Fruit fly (Drosophila melanogaster) whole organism, embryonic: Measurements from ENCODE around the gene CG10907.
A peak's percentile ranks its signal among the peaks of the same experiment; 100 is the strongest.

ENCODE experiments used
- CG10366 ChIP-seq: fragments of 200-800 bp; sonication (Bioruptor generic); IDR thresholded peaks from 2 replicates; pipeline ENCODE4 v1.3.6; 2022; ENCODE audit warnings: missing biosample characterization, missing genetic modification characterization
- CG10543 ChIP-seq: fragments of 200-800 bp; sonication (Bioruptor generic); optimal IDR thresholded peaks from 3 replicates; lab custom pipeline; 2017; ENCODE audit warnings: missing biosample characterization, mild to moderate bottlenecking, missing genetic modification characterization, moderate library complexity
- CG10565 ChIP-seq: fragments of 200-800 bp; sonication (Bioruptor generic); optimal IDR thresholded peaks from 3 replicates; lab custom pipeline; 2016; ENCODE audit warnings: missing biosample characterization, mild to moderate bottlenecking, missing genetic modification characterization
- CG14014 ChIP-seq: fragments of 200-800 bp; sonication (Bioruptor generic); IDR thresholded peaks from 2 replicates; pipeline ENCODE4 v1.3.6; 2022; ENCODE audit warnings: missing biosample characterization, missing genetic modification characterization
- CG14710 ChIP-seq: fragments of 200-800 bp; sonication (Bioruptor generic); optimal IDR thresholded peaks from 3 replicates; lab custom pipeline; 2019; ENCODE audit warnings: missing biosample characterization, mild to moderate bottlenecking, missing genetic modification characterization, moderate library complexity
- CG15011 ChIP-seq: fragments of 200-800 bp; sonication (Bioruptor generic); optimal IDR thresholded peaks from 3 replicates; lab custom pipeline; 2018; ENCODE audit warnings: missing biosample characterization, mild to moderate bottlenecking, missing genetic modification characterization
- CG15073 ChIP-seq: fragments of 200-800 bp; sonication (Bioruptor generic); optimal IDR thresholded peaks from 2 replicates; lab custom pipeline; 2016; ENCODE audit warnings: missing biosample characterization, missing genetic modification characterization
- CG1529 ChIP-seq: fragments of 200-800 bp; sonication (Bioruptor generic); optimal IDR thresholded peaks from 3 replicates; lab custom pipeline; 2018; ENCODE audit warnings: missing biosample characterization, missing genetic modification characterization
- CG15479 ChIP-seq: fragments of 200-800 bp; sonication (Bioruptor generic); optimal IDR thresholded peaks from 3 replicates; lab custom pipeline; 2019; ENCODE audit warnings: missing biosample characterization, mild to moderate bottlenecking, missing genetic modification characterization, moderate library complexity
- CG1602 ChIP-seq: fragments of 200-800 bp; sonication (Bioruptor generic); optimal IDR thresholded peaks from 3 replicates; lab custom pipeline; 2016; ENCODE audit warnings: missing biosample characterization, missing genetic modification characterization
- CG17359 ChIP-seq: fragments of 200-800 bp; sonication (Bioruptor generic); optimal IDR thresholded peaks from 3 replicates; lab custom pipeline; 2018; ENCODE audit warnings: missing biosample characterization, mild to moderate bottlenecking, missing genetic modification characterization, moderate library complexity
- CG17568 ChIP-seq: fragments of 200-800 bp; sonication (Bioruptor generic); optimal IDR thresholded peaks from 2 replicates; lab custom pipeline; 2018; ENCODE audit warnings: missing biosample characterization, mild to moderate bottlenecking, missing genetic modification characterization, moderate library complexity
- CG18011 ChIP-seq: fragments of 200-800 bp; sonication (Bioruptor generic); optimal IDR thresholded peaks from 2 replicates; lab custom pipeline; 2017; ENCODE audit warnings: missing biosample characterization, missing genetic modification characterization, mild to moderate bottlenecking, moderate library complexity, missing genotype
- CG1832 ChIP-seq: fragments of 200-800 bp; sonication (Bioruptor generic); optimal IDR thresholded peaks from 2 replicates; lab custom pipeline; 2017; ENCODE audit warnings: missing biosample characterization, mild to moderate bottlenecking, missing genetic modification characterization, inconsistent platforms
- CG31224 ChIP-seq: fragments of 200-800 bp; sonication (Bioruptor generic); IDR thresholded peaks from 2 replicates; pipeline ENCODE4 v1.3.6; 2022; ENCODE audit warnings: missing biosample characterization, missing genetic modification characterization
- CG31388 ChIP-seq: fragments of 200-800 bp; sonication (Bioruptor generic); optimal IDR thresholded peaks from 2 replicates; lab custom pipeline; 2016; ENCODE audit warnings: missing biosample characterization, missing genetic modification characterization
- CG34422 ChIP-seq: fragments of 200-800 bp; sonication (Bioruptor generic); IDR thresholded peaks from 3 replicates; pipeline ENCODE4 v1.3.6; 2022; ENCODE audit warnings: missing biosample characterization, missing genetic modification characterization
- CG4820 ChIP-seq: fragments of 200-800 bp; sonication (Bioruptor generic); optimal IDR thresholded peaks from 3 replicates; lab custom pipeline; 2016; ENCODE audit warnings: missing biosample characterization, missing genetic modification characterization
- CG6654 ChIP-seq: fragments of 200-800 bp; sonication (Bioruptor generic); optimal IDR thresholded peaks from 2 replicates; lab custom pipeline; 2017; ENCODE audit warnings: missing biosample characterization, mild to moderate bottlenecking, missing genetic modification characterization
- CG8290 ChIP-seq, 3 experiments: fragments of 200-800 bp; sonication (Bioruptor generic); optimal IDR thresholded peaks; 2 replicates each; lab custom pipeline; 2016 to 2019; ENCODE audit warnings: missing biosample characterization in 3 of 3, missing genetic modification characterization in 3 of 3, mild to moderate bottlenecking in 2 of 3, moderate library complexity in 1 of 3
- CG9437 ChIP-seq: fragments of 200-800 bp; sonication (Bioruptor generic); optimal IDR thresholded peaks from 2 replicates; lab custom pipeline; 2018; ENCODE audit warnings: missing biosample characterization, mild to moderate bottlenecking, missing genetic modification characterization
- CG9727 ChIP-seq: fragments of 200-800 bp; sonication (Bioruptor generic); optimal IDR thresholded peaks from 3 replicates; lab custom pipeline; 2017; ENCODE audit warnings: missing biosample characterization, mild to moderate bottlenecking, missing genetic modification characterization
- CG9797 ChIP-seq: fragments of 200-800 bp; sonication (Bioruptor generic); optimal IDR thresholded peaks from 3 replicates; lab custom pipeline; 2018; ENCODE audit warnings: missing biosample characterization, mild to moderate bottlenecking, missing genetic modification characterization
- D ChIP-seq, 2 experiments: fragments of 200-800 bp in 1 of 2; fragments of >200 bp in 1 of 2; sonication (Bioruptor generic) in 1 of 2; optimal IDR thresholded peaks; 2 replicates in 1 of 2; 3 replicates in 1 of 2; lab custom pipeline; 2017; ENCODE audit warnings: mild to moderate bottlenecking in 1 of 2, missing biosample characterization in 1 of 2, missing genetic modification characterization in 1 of 2, missing genetic modification reagents in 1 of 2
- Dek ChIP-seq: fragments of 200-800 bp; sonication (Bioruptor generic); optimal IDR thresholded peaks from 3 replicates; lab custom pipeline; 2019; ENCODE audit warnings: missing biosample characterization, mild to moderate bottlenecking, missing genetic modification characterization, moderate library complexity
- HmgD ChIP-seq: fragments of 200-800 bp; sonication (Bioruptor generic); optimal IDR thresholded peaks from 3 replicates; lab custom pipeline; 2016; ENCODE audit warnings: missing biosample characterization, missing genetic modification characterization
- Hmr ChIP-seq: fragments of 200-800 bp; sonication (Bioruptor generic); optimal IDR thresholded peaks from 3 replicates; lab custom pipeline; 2017; ENCODE audit warnings: mild to moderate bottlenecking, missing biosample characterization, missing genetic modification reagents, missing genetic modification characterization
- MBD-R2 ChIP-seq: fragments of 200-800 bp; sonication (Bioruptor generic); IDR thresholded peaks from 2 replicates; pipeline ENCODE4 v1.3.6; 2022; ENCODE audit warnings: missing biosample characterization, missing genetic modification characterization
- Optix ChIP-seq: fragments of 200-800 bp; sonication (Bioruptor generic); IDR thresholded peaks from 3 replicates; pipeline ENCODE4 v1.3.6; 2022; ENCODE audit warnings: missing biosample characterization, missing genetic modification characterization
- Sry-δ ChIP-seq: fragments of 200-800 bp; sonication (Bioruptor generic); optimal IDR thresholded peaks from 2 replicates; lab custom pipeline; 2016; ENCODE audit warnings: missing biosample characterization, missing genetic modification characterization
- Xrp1 ChIP-seq: fragments of 200-800 bp; sonication (Bioruptor generic); IDR thresholded peaks from 2 replicates; pipeline ENCODE4 v1.3.6; 2022; ENCODE audit warnings: missing biosample characterization, missing genetic modification characterization
- ac ChIP-seq: fragments of 200-800 bp; sonication (Bioruptor generic); optimal IDR thresholded peaks from 3 replicates; lab custom pipeline; 2017; ENCODE audit warnings: missing biosample characterization, mild to moderate bottlenecking, missing genetic modification characterization
- bigmax ChIP-seq: fragments of 200-800 bp; sonication (Bioruptor generic); optimal IDR thresholded peaks from 2 replicates; lab custom pipeline; 2018; ENCODE audit warnings: missing biosample characterization, mild to moderate bottlenecking, missing genetic modification characterization
- chif ChIP-seq, 2 experiments: fragments of 200-800 bp; sonication (Bioruptor generic); optimal IDR thresholded peaks; 3 replicates each; lab custom pipeline; 2016; ENCODE audit warnings: missing biosample characterization in 2 of 2, missing genetic modification characterization in 2 of 2
- dmrt99B ChIP-seq: fragments of 200-800 bp; sonication (Bioruptor generic); optimal IDR thresholded peaks from 2 replicates; lab custom pipeline; 2018; ENCODE audit warnings: missing biosample characterization, mild to moderate bottlenecking, missing genetic modification characterization, moderate library complexity
- fd96Cb ChIP-seq: fragments of 200-800 bp; sonication (Bioruptor generic); optimal IDR thresholded peaks from 2 replicates; lab custom pipeline; 2018; ENCODE audit warnings: missing biosample characterization, mild to moderate bottlenecking, missing genetic modification characterization, moderate library complexity
- fru ChIP-seq: fragments of >200 bp; optimal IDR thresholded peaks from 2 replicates; lab custom pipeline; 2017
- gro ChIP-seq: fragments of 200-800 bp; sonication (Bioruptor generic); optimal IDR thresholded peaks from 2 replicates; lab custom pipeline; 2016; ENCODE audit warnings: missing biosample characterization, missing genetic modification characterization
- hb ChIP-seq: fragments of 200-800 bp; sonication (Bioruptor generic); IDR thresholded peaks from 3 replicates; pipeline ENCODE4 v1.3.6; 2022; ENCODE audit warnings: missing biosample characterization, missing genetic modification characterization; ENCODE audit not compliant: partially characterized antibody
- insv ChIP-seq, 2 experiments: fragments of 200-800 bp; sonication (Bioruptor generic); optimal IDR thresholded peaks; 3 replicates each; lab custom pipeline; 2016 to 2018; ENCODE audit warnings: missing biosample characterization in 2 of 2, missing genetic modification characterization in 2 of 2
- mld ChIP-seq: fragments of 200-800 bp; sonication (Bioruptor generic); IDR thresholded peaks from 3 replicates; pipeline ENCODE4 v1.3.6; 2022; ENCODE audit warnings: missing biosample characterization, missing genetic modification characterization; ENCODE audit not compliant: partially characterized antibody
- nerfin-2 ChIP-seq: fragments of 200-800 bp; sonication (Bioruptor generic); IDR thresholded peaks from 2 replicates; pipeline ENCODE4 v1.3.6; 2022; ENCODE audit warnings: missing biosample characterization, missing genetic modification characterization; ENCODE audit not compliant: partially characterized antibody
- pho ChIP-seq: fragments of 200-800 bp; sonication (Bioruptor generic); optimal IDR thresholded peaks from 2 replicates; lab custom pipeline; 2016; ENCODE audit warnings: missing biosample characterization, missing genetic modification characterization
- phol ChIP-seq: fragments of 200-800 bp; sonication (Bioruptor generic); optimal IDR thresholded peaks from 3 replicates; lab custom pipeline; 2018; ENCODE audit warnings: missing biosample characterization, mild to moderate bottlenecking, missing genetic modification characterization, moderate library complexity
- ranshi ChIP-seq: fragments of 200-800 bp; sonication (Bioruptor generic); IDR thresholded peaks from 2 replicates; pipeline ENCODE4 v1.3.6; 2022; ENCODE audit warnings: missing biosample characterization, missing genetic modification characterization
- run ChIP-seq: fragments of 200-800 bp; sonication (Bioruptor generic); optimal IDR thresholded peaks from 3 replicates; lab custom pipeline; 2018; ENCODE audit warnings: missing biosample characterization, mild to moderate bottlenecking, missing genetic modification characterization
- sens ChIP-seq: fragments of 200-800 bp; sonication (Bioruptor generic); peaks from one replicate; lab custom pipeline; 2016; ENCODE audit warnings: missing biosample characterization, missing genetic modification characterization
- sim ChIP-seq: fragments of 200-800 bp; sonication (Bioruptor generic); IDR thresholded peaks from 2 replicates; pipeline ENCODE4 v1.3.6; 2022; ENCODE audit warnings: missing biosample characterization, missing genetic modification characterization
- trh ChIP-seq: fragments of 200-800 bp; sonication (Bioruptor generic); optimal IDR thresholded peaks from 2 replicates; lab custom pipeline; 2016; ENCODE audit warnings: missing biosample characterization, missing genetic modification characterization

CG10907 gene

dm6 chr3L:11821723-11822445 is 28.6 kb downstream of the CG10907 start, which contains the start of the genes CG11597 and CG5946 (continued):
- TF ChIP-seq hb (no peak; the same call in 2 of the 3 replicates), MBD-R2 (GFP tag; lab: Robert Waterston, UW) (no peak), Optix (GFP tag; lab: Robert Waterston, UW) (no peak), CG15011 (GFP tag; lab: Kevin White, UChicago) (no peak), CG31388 (no peak), chif (GFP tag; optimal IDR thresholded peaks at IDR 0.05; lab: Kevin White, UChicago) (no peak), Dek (tag; lab: Kevin White, UChicago) (no peak), insv (GFP tag; optimal IDR thresholded peaks at IDR 0.05; lab: Kevin White, UChicago) (no peak), mld (GFP tag; lab: Robert Waterston, UW) (no peak), CG1832 (GFP tag; lab: Kevin White, UChicago) (no peak), CG14710 (no peak), CG17568 (GFP tag; lab: Kevin White, UChicago) (no peak), CG6654 (GFP tag; lab: Kevin White, UChicago) (no peak), phol (tag; lab: Kevin White, UChicago) (peak; percentile 27), CG1602 (GFP tag; lab: Kevin White, UChicago) (no peak), gro (GFP tag; lab: Kevin White, UChicago) (no peak), HmgD (GFP tag; lab: Kevin White, UChicago) (no peak), CG10543 (GFP tag; lab: Kevin White, UChicago) (no peak), CG9727 (GFP tag; lab: Kevin White, UChicago) (no peak), Xrp1 (GFP tag; lab: Robert Waterston, UW) (no peak), CG9437 (GFP tag; lab: Kevin White, UChicago) (no peak), fd96Cb (tag; lab: Kevin White, UChicago) (no peak), Hmr (GFP tag; lab: Kevin White, UChicago) (no peak), sim (GFP tag; lab: Robert Waterston, UW) (no peak), bigmax (GFP tag; lab: Kevin White, UChicago) (no peak), pho (no peak), CG15479 (GFP tag; lab: Kevin White, UChicago) (no peak), CG15073 (no peak), CG10366 (GFP tag; lab: Robert Waterston, UW) (peak; percentile 33; the same call in 1 of the 2 replicates), dmrt99B (tag; lab: Kevin White, UChicago) (no peak), CG9797 (no peak), CG14014 (no peak), CG1529 (GFP tag; lab: Kevin White, UChicago) (no peak), D (optimal IDR thresholded peaks at IDR 0.05; lab: Kevin White, UChicago) (no peak), D (GFP tag; optimal IDR thresholded peaks at IDR 0.05; lab: Kevin White, UChicago) (no peak), run (tag; lab: Kevin White, UChicago) (no peak), ac (GFP tag; lab: Kevin White, UChicago) (no peak), CG34422 (GFP tag; lab: Robert Waterston, UW) (no peak; the same call in 2 of the 3 replicates), nerfin-2 (GFP tag; lab: Robert Waterston, UW) (no peak), CG10565 (GFP tag; lab: Kevin White, UChicago) (no peak), fru (lab: Kevin White, UChicago) (no peak), CG8290 (GFP tag; optimal IDR thresholded peaks at IDR 0.05; lab: Kevin White, UChicago) (no peak), CG8290 (tag; optimal IDR thresholded peaks at IDR 0.05; lab: Kevin White, UChicago) (no peak), CG18011 (GFP tag; lab: Kevin White, UChicago) (no peak), CG4820 (GFP tag; lab: Kevin White, UChicago) (no peak), trh (no peak), Sry-δ (GFP tag; lab: Kevin White, UChicago) (peak; percentile 41), sens (GFP tag; lab: Kevin White, UChicago) (no peak), ranshi (no peak), CG31224 (GFP tag; lab: Robert Waterston, UW) (no peak), CG17359 (tag; lab: Kevin White, UChicago) (no peak)
